Worm (Caenorhabditis elegans) whole organism, L2 larva: ENCODE data around the gene F26F12.4.
A peak's percentile ranks its signal among the peaks of the same experiment; 100 is the strongest.

Experiments used
- C34F6.9 ChIP-seq: fragments of 150-350 bp; optimal IDR thresholded peaks from 2 replicates; lab custom pipeline; 2014; ENCODE audit warnings: missing biosample characterization, missing genetic modification characterization
- F13H6.1 ChIP-seq: sonication (generic microtip); optimal IDR thresholded peaks from 2 replicates; lab custom pipeline; 2016; ENCODE audit warnings: missing genetic modification characterization, missing compliant biosample characterization
- R02D3.7 ChIP-seq: fragments of 150-350 bp; optimal IDR thresholded peaks from 2 replicates; lab custom pipeline; 2014; ENCODE audit warnings: missing biosample characterization, missing genetic modification characterization
- Y55F3AM.14 ChIP-seq: fragments of 200-800 bp; sonication (Bioruptor generic); optimal IDR thresholded peaks from 2 replicates; lab custom pipeline; 2018; ENCODE audit warnings: mild to moderate bottlenecking, missing genetic modification characterization, missing compliant biosample characterization
- alr-1 ChIP-seq: fragments of 150-350 bp; optimal IDR thresholded peaks from 2 replicates; lab custom pipeline; 2014; ENCODE audit warnings: missing biosample characterization, missing genetic modification characterization
- ama-1 ChIP-seq: fragments of 150-350 bp; optimal IDR thresholded peaks from 2 replicates; lab custom pipeline; 2018; ENCODE audit warnings: inconsistent platforms
- blmp-1 ChIP-seq: sonication (generic microtip); optimal IDR thresholded peaks from 2 replicates; lab custom pipeline; 2017; ENCODE audit warnings: missing genetic modification characterization, mild to moderate bottlenecking, missing compliant biosample characterization, antibody characterized with exemption, moderate library complexity; ENCODE audit not compliant: insufficient read depth
- ceh-16 ChIP-seq: fragments of 150-350 bp; optimal IDR thresholded peaks from 2 replicates; lab custom pipeline; 2014; ENCODE audit warnings: missing biosample characterization, missing genetic modification characterization
- ceh-82 ChIP-seq: fragments of 150-350 bp; optimal IDR thresholded peaks from 2 replicates; lab custom pipeline; 2014; ENCODE audit warnings: missing biosample characterization, missing genetic modification characterization
- dmd-4 ChIP-seq: sonication (generic microtip); optimal IDR thresholded peaks from 2 replicates; lab custom pipeline; 2017; ENCODE audit warnings: missing biosample characterization, missing genetic modification characterization
- elt-3 ChIP-seq: sonication (generic microtip); optimal IDR thresholded peaks from 2 replicates; lab custom pipeline; 2017; ENCODE audit warnings: missing biosample characterization, missing genetic modification characterization
- lin-39 ChIP-seq: fragments of 150-350 bp; optimal IDR thresholded peaks from 2 replicates; lab custom pipeline; 2014; ENCODE audit warnings: missing biosample characterization, missing genetic modification reagents, missing genetic modification characterization
- mab-5 ChIP-seq: fragments of 150-350 bp; optimal IDR thresholded peaks from 2 replicates; lab custom pipeline; 2014; ENCODE audit warnings: missing biosample characterization, missing genetic modification characterization
- nhr-10 ChIP-seq: sonication (generic microtip); optimal IDR thresholded peaks from 2 replicates; lab custom pipeline; 2017; ENCODE audit warnings: missing biosample characterization, missing genetic modification characterization
- nhr-11 ChIP-seq: fragments of 150-350 bp; optimal IDR thresholded peaks from 2 replicates; lab custom pipeline; 2014; ENCODE audit warnings: missing biosample characterization, missing genetic modification characterization
- nhr-12 ChIP-seq: fragments of 150-350 bp; optimal IDR thresholded peaks from 2 replicates; lab custom pipeline; 2014; ENCODE audit warnings: missing biosample characterization, missing genetic modification characterization
- nhr-129 ChIP-seq: fragments of 150-350 bp; optimal IDR thresholded peaks from 2 replicates; lab custom pipeline; 2014; ENCODE audit warnings: missing biosample characterization, missing genetic modification characterization
- nhr-23 ChIP-seq: fragments of 150-350 bp; optimal IDR thresholded peaks from 2 replicates; lab custom pipeline; 2014; ENCODE audit warnings: missing biosample characterization, missing genetic modification reagents, missing genetic modification characterization
- nhr-237 ChIP-seq: fragments of 150-350 bp; optimal IDR thresholded peaks from 2 replicates; lab custom pipeline; 2014; ENCODE audit warnings: missing biosample characterization, missing genetic modification characterization
- nhr-25 ChIP-seq: fragments of 150-350 bp; sonication (generic microtip); optimal IDR thresholded peaks from 3 replicates; lab custom pipeline; 2014; ENCODE audit warnings: missing biosample characterization, missing genetic modification characterization
- nhr-6 ChIP-seq: fragments of 150-350 bp; optimal IDR thresholded peaks from 2 replicates; lab custom pipeline; 2014; ENCODE audit warnings: missing biosample characterization, missing genetic modification characterization
- nhr-77 ChIP-seq: fragments of 150-350 bp; optimal IDR thresholded peaks from 2 replicates; lab custom pipeline; 2014; ENCODE audit warnings: missing biosample characterization, missing genetic modification characterization
- sma-3 ChIP-seq: sonication (generic microtip); optimal IDR thresholded peaks from 2 replicates; lab custom pipeline; 2016; ENCODE audit warnings: missing genetic modification reagents, missing genetic modification characterization, missing compliant biosample characterization
- sma-9 ChIP-seq, 2 experiments: fragments of 150-350 bp in 1 of 2; sonication (generic microtip) in 1 of 2; optimal IDR thresholded peaks; 2 replicates each; lab custom pipeline; 2014 to 2016; ENCODE audit warnings: missing genetic modification characterization in 2 of 2, mild to moderate bottlenecking in 1 of 2, missing biosample characterization in 1 of 2, missing compliant biosample characterization in 1 of 2, missing genetic modification reagents in 1 of 2, moderate library complexity in 1 of 2
- zag-1 ChIP-seq: fragments of 150-350 bp; optimal IDR thresholded peaks from 2 replicates; lab custom pipeline; 2014; ENCODE audit warnings: missing biosample characterization, missing genetic modification characterization
- ztf-4 ChIP-seq: fragments of 150-350 bp; optimal IDR thresholded peaks from 2 replicates; lab custom pipeline; 2014; ENCODE audit warnings: missing biosample characterization, missing genetic modification characterization

Gene F26F12.4

DNA sequence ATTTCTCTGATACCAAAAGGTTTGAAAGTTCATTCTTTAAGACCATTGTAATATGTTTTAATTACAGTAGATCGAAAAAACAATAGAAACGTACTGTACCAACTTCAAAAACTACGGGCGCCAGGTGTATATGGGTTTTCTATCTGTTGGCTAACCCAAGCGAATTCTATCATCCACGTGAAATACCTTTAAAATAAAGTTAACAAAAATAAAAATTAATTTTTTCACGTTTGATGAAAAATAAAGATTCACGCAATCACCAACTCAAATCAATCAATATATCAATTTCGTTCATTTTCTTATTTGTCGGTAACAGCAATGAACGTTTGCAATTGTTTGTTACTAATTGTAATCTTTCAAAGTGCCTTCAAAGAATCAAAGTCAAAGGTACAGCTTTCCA, 38.0 kb upstream of the F26F12.4 start, which contains the start of gene C04E6.4:
Gene C04E6.4 (plus strand): TSS at position 301 of the 400 bp plus-strand sequence.
- TF ChIP-seq nhr-6 (tag; lab: Kevin White, UChicago) = no peak

DNA sequence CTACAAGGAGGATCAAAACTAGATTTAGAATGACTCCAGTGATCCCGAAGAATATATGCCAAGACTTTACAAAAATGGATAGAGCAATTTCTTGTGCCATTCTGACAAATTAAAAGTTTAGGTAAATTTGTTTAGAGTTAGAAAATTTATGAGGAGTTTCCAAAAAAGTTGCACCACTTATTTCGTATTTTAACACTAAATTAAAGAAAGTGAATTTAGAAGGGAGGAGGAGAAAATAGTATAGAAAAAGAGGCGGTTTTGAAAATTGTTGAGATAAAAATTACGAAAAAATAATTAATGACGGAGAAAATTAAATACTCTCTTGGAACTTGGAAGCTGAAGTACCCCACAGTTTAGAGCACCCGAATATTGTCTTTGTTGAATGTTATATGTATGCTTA, 37.1 kb upstream of the F26F12.4 start, which contains the start of gene srd-15:
Gene srd-15 (minus strand): TSS at position 101 of the 400 bp plus-strand sequence.
- TF ChIP-seq nhr-10 (tag; lab: Kevin White, UChicago) (no peak), nhr-129 (tag; lab: Kevin White, UChicago) (no peak)

ce11 chrV:5901833-5902232, 32.7 kb upstream of the F26F12.4 start, which contains the start of gene C04E6.5:
TSS of gene C04E6.5 (plus strand) at chrV:5902133.
- TF ChIP-seq zag-1 (tag; lab: Kevin White, UChicago) (no peak), nhr-11 (tag; lab: Kevin White, UChicago) (no peak), nhr-77 (tag; lab: Kevin White, UChicago) (no peak), ceh-82 (tag; lab: Kevin White, UChicago) (no peak), sma-9 (GFP tag; optimal IDR thresholded peaks at IDR 0.05; lab: Kevin White, UChicago) (no peak), sma-9 (tag; optimal IDR thresholded peaks at IDR 0.05; lab: Kevin White, UChicago) (no peak), nhr-23 (tag; lab: Kevin White, UChicago) (no peak), F13H6.1 (no peak), R02D3.7 (tag; lab: Kevin White, UChicago) (no peak), blmp-1 (no peak)

DNA sequence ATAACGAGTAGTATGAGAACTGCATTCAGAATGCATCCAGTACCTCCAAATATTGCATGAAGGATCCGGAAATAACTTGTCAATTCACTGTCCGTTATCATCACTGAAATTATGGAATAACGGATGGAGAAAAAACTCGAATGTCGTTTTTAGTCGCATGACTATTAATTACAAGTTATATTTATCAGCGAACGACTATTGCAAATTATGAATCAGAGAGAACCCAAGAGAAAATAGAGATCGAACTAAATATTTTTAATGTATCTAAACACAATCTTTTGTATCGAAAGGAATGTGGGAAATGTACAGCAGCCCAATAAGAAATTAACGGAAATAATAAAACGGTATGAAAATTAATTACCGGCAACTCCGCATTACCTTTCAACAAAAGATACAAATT, 30.8 kb upstream of the F26F12.4 start, which contains the start of gene srd-16:
Gene srd-16 (minus strand): TSS at position 101 of the 400 bp plus-strand sequence.
- no peak for TF ChIP-seq dmd-4 (tag; lab: Kevin White, UChicago)
- TF ChIP-seq C34F6.9 = no peak
- no peak for TF ChIP-seq blmp-1
- no peak for TF ChIP-seq lin-39
- no peak for TF ChIP-seq nhr-10 (tag; lab: Kevin White, UChicago)
- TF ChIP-seq nhr-12 = no peak

ce11 chrV:5895021-5895420, 25.9 kb upstream of the F26F12.4 start, which contains the start of gene grd-9:
TSS of gene grd-9 (plus strand) at chrV:5895321.
- TF ChIP-seq sma-9 (GFP tag; optimal IDR thresholded peaks at IDR 0.05; lab: Kevin White, UChicago) (no peak), sma-9 (tag; optimal IDR thresholded peaks at IDR 0.05; lab: Kevin White, UChicago) (no peak), mab-5 (tag; lab: Kevin White, UChicago) (no peak), Y55F3AM.14 (no peak), nhr-10 (tag; lab: Kevin White, UChicago) (no peak), ceh-16 (tag; lab: Kevin White, UChicago) (no peak)

- no peak for TF ChIP-seq nhr-10 (tag; lab: Kevin White, UChicago)
These were observed 23.9 kb upstream of the F26F12.4 start, which contains the start of gene C04E6.7 for ce11 chrV:5893015-5893414. TSS of gene C04E6.7 (plus strand) at chrV:5893315.

ce11 chrV:5891204-5891603, 22.1 kb upstream of the F26F12.4 start:
- TF ChIP-seq nhr-237 (tag; lab: Kevin White, UChicago) = no peak
- no peak for TF ChIP-seq lin-39
- peak; percentile 6 for TF ChIP-seq sma-9 (GFP tag; optimal IDR thresholded peaks at IDR 0.05; lab: Kevin White, UChicago)
- TF ChIP-seq sma-9 (tag; optimal IDR thresholded peaks at IDR 0.05; lab: Kevin White, UChicago) = no peak
- TF ChIP-seq, all 48 proteins: peak for 1

ce11 chrV:5888820-5889219, 19.7 kb upstream of the F26F12.4 start:
- no peak for TF ChIP-seq sma-3
- no peak for TF ChIP-seq lin-39
- no peak for TF ChIP-seq alr-1 (tag; lab: Kevin White, UChicago)
- TF ChIP-seq C34F6.9 = no peak

ce11 chrV:5883735-5884134, 14.6 kb upstream of the F26F12.4 start, which contains the start of gene C04E6.8:
TSS of gene C04E6.8 (minus strand) at chrV:5883835.
- TF ChIP-seq nhr-11 (tag; lab: Kevin White, UChicago) (no peak), ztf-4 (tag; lab: Kevin White, UChicago) (no peak), nhr-25 (no peak), elt-3 (tag; lab: Kevin White, UChicago) (no peak), ama-1 (no peak), ceh-16 (tag; lab: Kevin White, UChicago) (no peak)
- TF ChIP-seq, all 48 proteins: peak for 0
